Fruit fly (Drosophila melanogaster) whole organism, embryonic: ENCODE results near the gene CG10147.

ENCODE experiments used
- CG10462 ChIP-seq: fragments of 200-800 bp; sonication (Bioruptor generic); optimal IDR thresholded peaks from 2 replicates; lab custom pipeline; 2016; ENCODE audit warnings: missing biosample characterization, missing genetic modification characterization
- CG10654 ChIP-seq: fragments of 200-800 bp; sonication (Bioruptor generic); optimal IDR thresholded peaks from 2 replicates; lab custom pipeline; 2016; ENCODE audit warnings: missing biosample characterization, missing genetic modification characterization
- CG12219 ChIP-seq: fragments of 200-800 bp; sonication (Bioruptor generic); optimal IDR thresholded peaks from 3 replicates; lab custom pipeline; 2018; ENCODE audit warnings: missing biosample characterization, mild to moderate bottlenecking, missing genetic modification characterization
- CG15011 ChIP-seq: fragments of 200-800 bp; sonication (Bioruptor generic); optimal IDR thresholded peaks from 3 replicates; lab custom pipeline; 2018; ENCODE audit warnings: missing biosample characterization, mild to moderate bottlenecking, missing genetic modification characterization
- CG17328 ChIP-seq: fragments of 200-800 bp; sonication (Bioruptor generic); IDR thresholded peaks from 2 replicates; pipeline ENCODE4 v1.3.6; 2022; ENCODE audit warnings: missing biosample characterization, missing genetic modification characterization
- CG17829 ChIP-seq: fragments of 200-800 bp; optimal IDR thresholded peaks from 2 replicates; lab custom pipeline; 2019; ENCODE audit warnings: missing biosample characterization, mild to moderate bottlenecking, missing genetic modification characterization, moderate library complexity
- CG31224 ChIP-seq: fragments of 200-800 bp; sonication (Bioruptor generic); IDR thresholded peaks from 2 replicates; pipeline ENCODE4 v1.3.6; 2022; ENCODE audit warnings: missing biosample characterization, missing genetic modification characterization
- CG3407 ChIP-seq: fragments of 200-800 bp; sonication (Bioruptor generic); optimal IDR thresholded peaks from 2 replicates; lab custom pipeline; 2018; ENCODE audit warnings: missing biosample characterization, mild to moderate bottlenecking, missing genetic modification characterization
- CG34224 ChIP-seq: fragments of 200-800 bp; sonication (Bioruptor generic); IDR thresholded peaks from 3 replicates; pipeline ENCODE4 v1.3.6; 2022; ENCODE audit warnings: missing biosample characterization, missing genetic modification characterization; ENCODE audit not compliant: partially characterized antibody
- CG42726 ChIP-seq: fragments of 200-800 bp; sonication (Bioruptor generic); IDR thresholded peaks from 2 replicates; pipeline ENCODE4 v1.3.6; 2022; ENCODE audit warnings: missing biosample characterization, missing genetic modification characterization; ENCODE audit not compliant: partially characterized antibody
- CG6854 ChIP-seq: fragments of 200-800 bp; sonication (Bioruptor generic); optimal IDR thresholded peaks from 3 replicates; lab custom pipeline; 2017; ENCODE audit warnings: missing biosample characterization, mild to moderate bottlenecking, missing genetic modification characterization
- CG9797 ChIP-seq: fragments of 200-800 bp; sonication (Bioruptor generic); optimal IDR thresholded peaks from 3 replicates; lab custom pipeline; 2018; ENCODE audit warnings: missing biosample characterization, mild to moderate bottlenecking, missing genetic modification characterization
- D19A ChIP-seq: fragments of 200-800 bp; optimal IDR thresholded peaks from 3 replicates; lab custom pipeline; 2019; ENCODE audit warnings: missing biosample characterization, mild to moderate bottlenecking, missing genetic modification characterization, moderate library complexity
- Dll ChIP-seq: fragments of 200-800 bp; sonication (Bioruptor generic); IDR thresholded peaks from 4 replicates; pipeline ENCODE4 v1.3.6; 2022; ENCODE audit warnings: missing biosample characterization, missing genetic modification characterization; ENCODE audit not compliant: partially characterized antibody
- Dref ChIP-seq: fragments of 200-800 bp; sonication (Bioruptor generic); IDR thresholded peaks from 2 replicates; pipeline ENCODE4 v1.3.6; 2022; ENCODE audit warnings: missing biosample characterization, missing genetic modification characterization
- Drgx ChIP-seq: fragments of 200-800 bp; sonication (Bioruptor generic); IDR thresholded peaks from 2 replicates; pipeline ENCODE4 v1.3.6; 2022; ENCODE audit warnings: missing biosample characterization, missing genetic modification characterization
- E2f2 ChIP-seq: fragments of 200-800 bp; sonication (Bioruptor generic); IDR thresholded peaks from 2 replicates; pipeline ENCODE4 v1.3.6; 2022; ENCODE audit warnings: missing biosample characterization, missing genetic modification characterization
- ERR ChIP-seq: fragments of 200-800 bp; sonication (Bioruptor generic); optimal IDR thresholded peaks from 2 replicates; lab custom pipeline; 2016; ENCODE audit warnings: missing biosample characterization, missing genetic modification characterization
- Hr39 ChIP-seq: fragments of >200 bp; optimal IDR thresholded peaks from 2 replicates; lab custom pipeline; 2017
- Mes4 ChIP-seq: fragments of 200-800 bp; sonication (Bioruptor generic); optimal IDR thresholded peaks from 2 replicates; lab custom pipeline; 2016; ENCODE audit warnings: missing biosample characterization, missing genetic modification characterization
- NK7.1 ChIP-seq: fragments of 200-800 bp; sonication (Bioruptor generic); optimal IDR thresholded peaks from 3 replicates; lab custom pipeline; 2016; ENCODE audit warnings: missing biosample characterization, missing genetic modification characterization
- Rfx ChIP-seq: fragments of 200-800 bp; sonication (Bioruptor generic); IDR thresholded peaks from 2 replicates; pipeline ENCODE4 v1.3.6; 2022; ENCODE audit warnings: missing biosample characterization, missing genetic modification characterization
- Rx ChIP-seq: fragments of 200-800 bp; sonication (Bioruptor generic); IDR thresholded peaks from 2 replicates; pipeline ENCODE4 v1.3.6; 2022; ENCODE audit warnings: missing biosample characterization, missing genetic modification characterization
- Sox102F ChIP-seq: fragments of 200-800 bp; sonication (Bioruptor generic); optimal IDR thresholded peaks from 2 replicates; lab custom pipeline; 2018; ENCODE audit warnings: missing biosample characterization, mild to moderate bottlenecking, missing genetic modification characterization, moderate library complexity
- TFAM ChIP-seq: fragments of 200-800 bp; sonication (Bioruptor generic); optimal IDR thresholded peaks from 2 replicates; lab custom pipeline; 2017; ENCODE audit warnings: missing biosample characterization, missing genetic modification characterization, inconsistent platforms
- Vsx1 ChIP-seq: fragments of 200-800 bp; sonication (Bioruptor generic); optimal IDR thresholded peaks from 2 replicates; lab custom pipeline; 2017; ENCODE audit warnings: missing biosample characterization, mild to moderate bottlenecking, missing genetic modification characterization, missing genetic modification reagents
- cg ChIP-seq: fragments of 200-800 bp; sonication (Bioruptor generic); optimal IDR thresholded peaks from 3 replicates; lab custom pipeline; 2019; ENCODE audit warnings: missing biosample characterization, mild to moderate bottlenecking, missing genetic modification characterization, moderate library complexity
- crc ChIP-seq: fragments of 200-800 bp; sonication (Bioruptor generic); optimal IDR thresholded peaks from 2 replicates; lab custom pipeline; 2016; ENCODE audit warnings: missing biosample characterization, missing genetic modification characterization
- disco-r ChIP-seq: fragments of 200-800 bp; sonication (Bioruptor generic); optimal IDR thresholded peaks from 2 replicates; lab custom pipeline; 2016; ENCODE audit warnings: missing biosample characterization, missing genetic modification characterization
- fd3F ChIP-seq: fragments of 200-800 bp; sonication (Bioruptor generic); optimal IDR thresholded peaks from 2 replicates; lab custom pipeline; 2018; ENCODE audit warnings: missing biosample characterization, mild to moderate bottlenecking, missing genetic modification characterization, moderate library complexity
- gcm2 ChIP-seq: fragments of 200-800 bp; sonication (Bioruptor generic); optimal IDR thresholded peaks from 2 replicates; lab custom pipeline; 2016; ENCODE audit warnings: missing biosample characterization, missing genetic modification characterization
- gsb ChIP-seq: fragments of 200-800 bp; sonication (Bioruptor generic); IDR thresholded peaks from 2 replicates; pipeline ENCODE4 v1.3.6; 2022; ENCODE audit warnings: missing biosample characterization, missing genetic modification characterization
- hb ChIP-seq: fragments of 200-800 bp; sonication (Bioruptor generic); IDR thresholded peaks from 3 replicates; pipeline ENCODE4 v1.3.6; 2022; ENCODE audit warnings: missing biosample characterization, missing genetic modification characterization; ENCODE audit not compliant: partially characterized antibody
- her ChIP-seq: fragments of 200-800 bp; sonication (Bioruptor generic); optimal IDR thresholded peaks from 2 replicates; lab custom pipeline; 2016; ENCODE audit warnings: missing biosample characterization, missing genetic modification characterization
- ind ChIP-seq: fragments of 200-800 bp; sonication (Bioruptor generic); optimal IDR thresholded peaks from 3 replicates; lab custom pipeline; 2016; ENCODE audit warnings: missing biosample characterization, missing genetic modification characterization
- knrl ChIP-seq: fragments of 200-800 bp; sonication (Bioruptor generic); IDR thresholded peaks from 3 replicates; pipeline ENCODE4 v1.3.6; 2022; ENCODE audit warnings: missing biosample characterization, missing genetic modification characterization; ENCODE audit not compliant: partially characterized antibody
- luna ChIP-seq: fragments of 200-800 bp; sonication (Bioruptor generic); optimal IDR thresholded peaks from 2 replicates; lab custom pipeline; 2016; ENCODE audit warnings: missing biosample characterization, missing genetic modification characterization
- mld ChIP-seq: fragments of 200-800 bp; sonication (Bioruptor generic); IDR thresholded peaks from 3 replicates; pipeline ENCODE4 v1.3.6; 2022; ENCODE audit warnings: missing biosample characterization, missing genetic modification characterization; ENCODE audit not compliant: partially characterized antibody
- oc ChIP-seq: fragments of 200-800 bp; sonication (Bioruptor generic); optimal IDR thresholded peaks from 2 replicates; lab custom pipeline; 2018; ENCODE audit warnings: missing biosample characterization, mild to moderate bottlenecking, missing genetic modification characterization, moderate library complexity
- otp ChIP-seq: fragments of 200-800 bp; sonication (Bioruptor generic); IDR thresholded peaks from 3 replicates; pipeline ENCODE4, ENCODE4 v1.3.6; 2022; ENCODE audit warnings: missing biosample characterization, missing genetic modification characterization
- peb ChIP-seq: fragments of 200-800 bp; sonication (Bioruptor generic); IDR thresholded peaks from 2 replicates; pipeline ENCODE4 v1.3.6; 2022; ENCODE audit warnings: missing biosample characterization, missing genetic modification characterization
- scrt ChIP-seq: fragments of 200-800 bp; sonication (Bioruptor generic); optimal IDR thresholded peaks from 2 replicates; lab custom pipeline; 2018; ENCODE audit warnings: missing biosample characterization, mild to moderate bottlenecking, missing genetic modification characterization, moderate library complexity
- sd ChIP-seq: fragments of 200-800 bp; sonication (Bioruptor generic); optimal IDR thresholded peaks from 3 replicates; lab custom pipeline; 2018; ENCODE audit warnings: missing biosample characterization, mild to moderate bottlenecking, missing genetic modification characterization, moderate library complexity
- sr ChIP-seq: fragments of 200-800 bp; sonication (Bioruptor generic); IDR thresholded peaks from 3 replicates; pipeline ENCODE4 v1.3.6; 2022; ENCODE audit warnings: missing biosample characterization, missing genetic modification characterization
- ssp ChIP-seq: fragments of 200-800 bp; sonication (Bioruptor generic); IDR thresholded peaks from 2 replicates; pipeline ENCODE4 v1.3.6; 2022; ENCODE audit warnings: missing biosample characterization, missing genetic modification characterization
- tll ChIP-seq, 2 experiments: fragments of 200-800 bp in 1 of 2; fragments of >200 bp in 1 of 2; sonication (Bioruptor generic) in 1 of 2; optimal IDR thresholded peaks; 2 replicates each; lab custom pipeline; 2017 to 2019; ENCODE audit warnings: missing biosample characterization in 2 of 2, missing genetic modification characterization in 2 of 2, mild to moderate bottlenecking in 1 of 2, moderate library complexity in 1 of 2
- tna ChIP-seq: fragments of 200-800 bp; sonication (Bioruptor generic); IDR thresholded peaks from 2 replicates; pipeline ENCODE4 v1.3.6; 2022; ENCODE audit warnings: missing biosample characterization, missing genetic modification characterization; ENCODE audit not compliant: partially characterized antibody
- wdn ChIP-seq: fragments of 200-800 bp; sonication (Bioruptor generic); IDR thresholded peaks from 2 replicates; pipeline ENCODE4 v1.3.6; 2022; ENCODE audit warnings: missing biosample characterization, missing genetic modification characterization
- zfh1 ChIP-seq: fragments of 200-800 bp; sonication (Bioruptor generic); IDR thresholded peaks from 3 replicates; pipeline ENCODE4 v1.3.6; 2022; ENCODE audit warnings: missing biosample characterization, missing genetic modification characterization

The CG10147 gene

dm6 chr3L:6496053-6496921, 8.1 kb upstream of the CG10147 start (continued):
- no peak for TF ChIP-seq TFAM
- peak; percentile 81 for TF ChIP-seq sd (tag; lab: Kevin White, UChicago)
- TF ChIP-seq D19A (tag; lab: Kevin White, UChicago), result no peak
- TF ChIP-seq Vsx1, result no peak
- no peak for TF ChIP-seq ssp (GFP tag; lab: Robert Waterston, UW)
- no peak for TF ChIP-seq her (GFP tag; lab: Kevin White, UChicago)
- no peak for TF ChIP-seq gcm2 (GFP tag; lab: Kevin White, UChicago)
- TF ChIP-seq CG15011 (GFP tag; lab: Kevin White, UChicago), result no peak
- TF ChIP-seq Dref (GFP tag; lab: Robert Waterston, UW), result no peak
- no peak for TF ChIP-seq CG3407 (GFP tag; lab: Kevin White, UChicago)
- TF ChIP-seq CG6854 (GFP tag; lab: Kevin White, UChicago), result no peak
- no peak for TF ChIP-seq oc (tag; lab: Kevin White, UChicago)
- no peak for TF ChIP-seq tna (GFP tag; lab: Robert Waterston, UW)
- TF ChIP-seq wdn, result no peak
- TF ChIP-seq disco-r (GFP tag; lab: Kevin White, UChicago), result no peak
- TF ChIP-seq cg (GFP tag; lab: Kevin White, UChicago), result peak; percentile 93
- TF ChIP-seq E2f2, result no peak
- 0 out of 3 replicates have a peak, but pooled peaks have one; percentile 10 for TF ChIP-seq otp (GFP tag; lab: Robert Waterston, UW)
- no peak for TF ChIP-seq Mes4 (GFP tag; lab: Kevin White, UChicago)
- peak; percentile 19; the same call in 1 of the 4 replicates for TF ChIP-seq Dll (GFP tag; lab: Robert Waterston, UW)
- TF ChIP-seq ERR (GFP tag; lab: Kevin White, UChicago), result no peak
- peak; percentile 95 for TF ChIP-seq Hr39 (lab: Kevin White, UChicago)
- no peak for TF ChIP-seq knrl
- no peak for TF ChIP-seq crc (GFP tag; lab: Kevin White, UChicago)
- no peak for TF ChIP-seq zfh1 (GFP tag; lab: Robert Waterston, UW)
- TF ChIP-seq Drgx (GFP tag; lab: Robert Waterston, UW), result no peak; the same call in 1 of the 2 replicates
- TF ChIP-seq CG10654 (GFP tag; lab: Kevin White, UChicago), result no peak
- no peak for TF ChIP-seq CG17829
- TF ChIP-seq Rx, result no peak
- TF ChIP-seq scrt, result peak; percentile 51
- TF ChIP-seq Sox102F, result no peak
- TF ChIP-seq fd3F, result no peak
- TF ChIP-seq CG9797, result no peak
- TF ChIP-seq CG10462 (GFP tag; lab: Kevin White, UChicago), result no peak
- TF ChIP-seq CG42726 (GFP tag; lab: Robert Waterston, UW), result 0 out of 2 replicates have a peak, but pooled peaks have one; percentile 15
- no peak for TF ChIP-seq CG12219
- TF ChIP-seq ind (GFP tag; lab: Kevin White, UChicago), result no peak
- no peak for TF ChIP-seq sr (GFP tag; lab: Robert Waterston, UW)
- TF ChIP-seq CG31224, result no peak
- no peak for TF ChIP-seq CG34224 (GFP tag; lab: Robert Waterston, UW)
- TF ChIP-seq NK7.1, result no peak
- 0 out of 2 replicates have a peak, but pooled peaks have one; percentile 9 for TF ChIP-seq CG17328
- no peak for TF ChIP-seq gsb (GFP tag; lab: Robert Waterston, UW)
- TF ChIP-seq mld (GFP tag; lab: Robert Waterston, UW), result no peak
- TF ChIP-seq tll (GFP tag; optimal IDR thresholded peaks at IDR 0.05; lab: Kevin White, UChicago), result no peak
- no peak for TF ChIP-seq peb
- TF ChIP-seq Rfx, result 0 out of 2 replicates have a peak, but pooled peaks have one; percentile 12
- TF ChIP-seq hb (GFP tag; lab: Robert Waterston, UW), result no peak
- TF ChIP-seq luna (GFP tag; lab: Kevin White, UChicago), result no peak
